Fruit fly (Drosophila melanogaster) whole organism, embryonic: ENCODE data around the gene sage.

Source experiments
- ATbp ChIP-seq: fragments of 200-800 bp; sonication (Bioruptor generic); optimal IDR thresholded peaks from 2 replicates; lab custom pipeline; 2017; ENCODE audit warnings: missing biosample characterization, mild to moderate bottlenecking, missing genetic modification characterization, missing genetic modification reagents
- Atf-2 ChIP-seq: fragments of 200-800 bp; sonication (Bioruptor generic); optimal IDR thresholded peaks from 2 replicates; lab custom pipeline; 2016; ENCODE audit warnings: missing biosample characterization, missing genetic modification characterization
- C15 ChIP-seq: fragments of 200-800 bp; sonication (Bioruptor generic); IDR thresholded peaks from 3 replicates; pipeline ENCODE4 v1.3.6; 2022; ENCODE audit warnings: missing biosample characterization, missing genetic modification characterization
- CG10654 ChIP-seq: fragments of 200-800 bp; sonication (Bioruptor generic); optimal IDR thresholded peaks from 2 replicates; lab custom pipeline; 2016; ENCODE audit warnings: missing biosample characterization, missing genetic modification characterization
- CG13424 ChIP-seq: fragments of 200-800 bp; sonication (Bioruptor generic); optimal IDR thresholded peaks from 2 replicates; lab custom pipeline; 2019; ENCODE audit warnings: missing biosample characterization, mild to moderate bottlenecking, missing genetic modification characterization, moderate library complexity
- CG14667 ChIP-seq: fragments of 200-800 bp; sonication (Bioruptor generic); IDR thresholded peaks from 2 replicates; pipeline ENCODE4 v1.3.6; 2022; ENCODE audit warnings: missing biosample characterization, missing genetic modification characterization
- CG14965 ChIP-seq: fragments of 200-800 bp; sonication (Bioruptor generic); optimal IDR thresholded peaks from 2 replicates; lab custom pipeline; 2016; ENCODE audit warnings: missing biosample characterization, missing genetic modification characterization, borderline replicate concordance
- CG1529 ChIP-seq: fragments of 200-800 bp; sonication (Bioruptor generic); optimal IDR thresholded peaks from 3 replicates; lab custom pipeline; 2018; ENCODE audit warnings: missing biosample characterization, missing genetic modification characterization
- CG1602 ChIP-seq: fragments of 200-800 bp; sonication (Bioruptor generic); optimal IDR thresholded peaks from 3 replicates; lab custom pipeline; 2016; ENCODE audit warnings: missing biosample characterization, missing genetic modification characterization
- CG16779 ChIP-seq: fragments of 200-800 bp; sonication (Bioruptor generic); IDR thresholded peaks from 2 replicates; pipeline ENCODE4 v1.3.6; 2022; ENCODE audit warnings: missing biosample characterization, missing genetic modification characterization
- CG17385 ChIP-seq: fragments of 200-800 bp; sonication (Bioruptor generic); optimal IDR thresholded peaks from 3 replicates; lab custom pipeline; 2018; ENCODE audit warnings: missing biosample characterization, mild to moderate bottlenecking, missing genetic modification characterization
- CG17802 ChIP-seq: fragments of 200-800 bp; sonication (Bioruptor generic); optimal IDR thresholded peaks from 2 replicates; lab custom pipeline; 2018; ENCODE audit warnings: missing biosample characterization, mild to moderate bottlenecking, missing genetic modification characterization, moderate library complexity
- CG18011 ChIP-seq: fragments of 200-800 bp; sonication (Bioruptor generic); optimal IDR thresholded peaks from 2 replicates; lab custom pipeline; 2017; ENCODE audit warnings: missing biosample characterization, missing genetic modification characterization, mild to moderate bottlenecking, moderate library complexity, missing genotype
- CG31441 ChIP-seq: fragments of 200-800 bp; sonication (Bioruptor generic); IDR thresholded peaks from 2 replicates; pipeline ENCODE4 v1.3.6; 2022; ENCODE audit warnings: missing biosample characterization, missing genetic modification characterization
- CG3838 ChIP-seq: fragments of 200-800 bp; sonication (Bioruptor generic); optimal IDR thresholded peaks from 3 replicates; lab custom pipeline; 2016; ENCODE audit warnings: missing biosample characterization, missing genetic modification characterization
- CG43689 ChIP-seq: fragments of 200-800 bp; sonication (Bioruptor generic); IDR thresholded peaks from 2 replicates; pipeline ENCODE4 v1.3.6; 2022; ENCODE audit warnings: missing biosample characterization, missing genetic modification characterization
- CG4730 ChIP-seq: fragments of 200-800 bp; sonication (Bioruptor generic); IDR thresholded peaks from 2 replicates; pipeline ENCODE4 v1.3.6; 2022; ENCODE audit warnings: missing biosample characterization, missing genetic modification characterization
- CG5245 ChIP-seq: fragments of 200-800 bp; sonication (Bioruptor generic); optimal IDR thresholded peaks from 3 replicates; lab custom pipeline; 2016; ENCODE audit warnings: missing biosample characterization, missing genetic modification characterization
- CG6791 ChIP-seq: fragments of 200-800 bp; sonication (Bioruptor generic); IDR thresholded peaks from 3 replicates; pipeline ENCODE4 v1.3.6; 2022; ENCODE audit warnings: missing biosample characterization, missing genetic modification characterization; ENCODE audit not compliant: partially characterized antibody
- CG7357 ChIP-seq: fragments of 200-800 bp; sonication (Bioruptor generic); IDR thresholded peaks from 3 replicates; pipeline ENCODE4 v1.3.6; 2022; ENCODE audit warnings: missing biosample characterization, missing genetic modification characterization
- CG7839 ChIP-seq: fragments of 200-800 bp; sonication (Bioruptor generic); optimal IDR thresholded peaks from 3 replicates; lab custom pipeline; 2018; ENCODE audit warnings: missing biosample characterization, mild to moderate bottlenecking, missing genetic modification characterization, moderate library complexity
- CG8765 ChIP-seq: fragments of 200-800 bp; sonication (Bioruptor generic); IDR thresholded peaks from 2 replicates; pipeline ENCODE4 v1.3.6; 2022; ENCODE audit warnings: missing biosample characterization, missing genetic modification characterization
- CG9876 ChIP-seq: fragments of 200-800 bp; sonication (Bioruptor generic); optimal IDR thresholded peaks from 2 replicates; lab custom pipeline; 2016; ENCODE audit warnings: missing biosample characterization, missing genetic modification characterization
- CHES-1-like ChIP-seq: fragments of 200-800 bp; sonication (Bioruptor generic); optimal IDR thresholded peaks from 2 replicates; lab custom pipeline; 2016; ENCODE audit warnings: missing biosample characterization, missing genetic modification characterization
- Dbx ChIP-seq: fragments of 200-800 bp; sonication (Bioruptor generic); IDR thresholded peaks from 3 replicates; pipeline ENCODE4 v1.3.6; 2022; ENCODE audit warnings: missing biosample characterization, missing genetic modification characterization
- Dfd ChIP-seq, 2 experiments: fragments of >200 bp; optimal IDR thresholded peaks; 2 replicates each; lab custom pipeline; 2017; ENCODE audit warnings: missing biosample characterization in 2 of 2, missing genetic modification characterization in 2 of 2
- ERR ChIP-seq: fragments of 200-800 bp; sonication (Bioruptor generic); optimal IDR thresholded peaks from 2 replicates; lab custom pipeline; 2016; ENCODE audit warnings: missing biosample characterization, missing genetic modification characterization
- HHEX ChIP-seq: fragments of 200-800 bp; sonication (Bioruptor generic); optimal IDR thresholded peaks from 3 replicates; lab custom pipeline; 2017; ENCODE audit warnings: missing biosample characterization, mild to moderate bottlenecking, missing genetic modification characterization, missing genetic modification reagents
- Hmx ChIP-seq: fragments of 200-800 bp; sonication (Bioruptor generic); optimal IDR thresholded peaks from 2 replicates; lab custom pipeline; 2016; ENCODE audit warnings: missing biosample characterization, missing genetic modification characterization
- Hsf ChIP-seq: fragments of 200-800 bp; sonication (Bioruptor generic); optimal IDR thresholded peaks from 3 replicates; lab custom pipeline; 2016; ENCODE audit warnings: missing biosample characterization, missing genetic modification characterization
- Nf-YC ChIP-seq: fragments of 200-800 bp; optimal IDR thresholded peaks from 3 replicates; lab custom pipeline; 2019; ENCODE audit warnings: missing biosample characterization, mild to moderate bottlenecking, missing genetic modification characterization, moderate library complexity
- Ravus ChIP-seq: fragments of 200-800 bp; sonication (Bioruptor generic); IDR thresholded peaks from 2 replicates; pipeline ENCODE4 v1.3.6; 2022; ENCODE audit warnings: missing biosample characterization, missing genetic modification characterization
- az2 ChIP-seq: fragments of 200-800 bp; sonication (Bioruptor generic); optimal IDR thresholded peaks from 3 replicates; lab custom pipeline; 2016; ENCODE audit warnings: missing biosample characterization, missing genetic modification characterization
- bbx ChIP-seq: fragments of 200-800 bp; sonication (Bioruptor generic); IDR thresholded peaks from 2 replicates; pipeline ENCODE4 v1.3.6; 2022; ENCODE audit warnings: missing biosample characterization, missing genetic modification characterization; ENCODE audit not compliant: partially characterized antibody
- fd64A ChIP-seq: fragments of 200-800 bp; sonication (Bioruptor generic); optimal IDR thresholded peaks from 3 replicates; lab custom pipeline; 2018; ENCODE audit warnings: missing biosample characterization, mild to moderate bottlenecking, missing genetic modification characterization
- fd96Cb ChIP-seq: fragments of 200-800 bp; sonication (Bioruptor generic); optimal IDR thresholded peaks from 2 replicates; lab custom pipeline; 2018; ENCODE audit warnings: missing biosample characterization, mild to moderate bottlenecking, missing genetic modification characterization, moderate library complexity
- gcm ChIP-seq: fragments of 200-800 bp; sonication (Bioruptor generic); optimal IDR thresholded peaks from 2 replicates; lab custom pipeline; 2019; ENCODE audit warnings: missing biosample characterization, mild to moderate bottlenecking, missing genetic modification characterization, moderate library complexity
- gem ChIP-seq: fragments of 200-800 bp; sonication (Bioruptor generic); optimal IDR thresholded peaks from 2 replicates; lab custom pipeline; 2019; ENCODE audit warnings: missing biosample characterization, mild to moderate bottlenecking, missing genetic modification characterization, moderate library complexity
- gsb ChIP-seq: fragments of 200-800 bp; sonication (Bioruptor generic); IDR thresholded peaks from 2 replicates; pipeline ENCODE4 v1.3.6; 2022; ENCODE audit warnings: missing biosample characterization, missing genetic modification characterization
- ham ChIP-seq: fragments of 200-800 bp; sonication (Bioruptor generic); IDR thresholded peaks from 2 replicates; pipeline ENCODE4 v1.3.6; 2022; ENCODE audit warnings: missing biosample characterization, missing genetic modification characterization
- kah ChIP-seq: fragments of 200-800 bp; sonication (Bioruptor generic); optimal IDR thresholded peaks from 2 replicates; lab custom pipeline; 2018; ENCODE audit warnings: missing biosample characterization, mild to moderate bottlenecking, missing genetic modification characterization
- pzg ChIP-seq: fragments of 200-800 bp; sonication (Bioruptor generic); optimal IDR thresholded peaks from 3 replicates; lab custom pipeline; 2018; ENCODE audit warnings: missing biosample characterization, mild to moderate bottlenecking, missing genetic modification characterization, moderate library complexity
- sc ChIP-seq, 3 experiments: fragments of >200 bp in 2 of 3; fragments of 200-800 bp in 1 of 3; sonication (Bioruptor generic) in 1 of 3; optimal IDR thresholded peaks; 2 replicates in 2 of 3; 3 replicates in 1 of 3; lab custom pipeline; 2017; ENCODE audit warnings: mild to moderate bottlenecking in 1 of 3, missing biosample characterization in 1 of 3, missing genetic modification characterization in 1 of 3, missing genetic modification reagents in 1 of 3
- sens-2 ChIP-seq: fragments of 200-800 bp; sonication (Bioruptor generic); IDR thresholded peaks from 2 replicates; pipeline ENCODE4 v1.3.6; 2022; ENCODE audit warnings: missing biosample characterization, missing genetic modification characterization
- sisA ChIP-seq: fragments of 200-800 bp; sonication (Bioruptor generic); IDR thresholded peaks from 2 replicates; pipeline ENCODE4 v1.3.6; 2022; ENCODE audit warnings: missing biosample characterization, missing genetic modification characterization
- sr ChIP-seq: fragments of 200-800 bp; sonication (Bioruptor generic); IDR thresholded peaks from 3 replicates; pipeline ENCODE4 v1.3.6; 2022; ENCODE audit warnings: missing biosample characterization, missing genetic modification characterization
- tll ChIP-seq, 2 experiments: fragments of 200-800 bp in 1 of 2; fragments of >200 bp in 1 of 2; sonication (Bioruptor generic) in 1 of 2; optimal IDR thresholded peaks; 2 replicates each; lab custom pipeline; 2017 to 2019; ENCODE audit warnings: missing biosample characterization in 2 of 2, missing genetic modification characterization in 2 of 2, mild to moderate bottlenecking in 1 of 2, moderate library complexity in 1 of 2
- wor ChIP-seq: fragments of 200-800 bp; sonication (Bioruptor generic); IDR thresholded peaks from 2 replicates; pipeline ENCODE4 v1.3.6; 2022; ENCODE audit warnings: missing biosample characterization, missing genetic modification characterization
- zf30C ChIP-seq: fragments of 200-800 bp; sonication (Bioruptor generic); optimal IDR thresholded peaks from 3 replicates; lab custom pipeline; 2018; ENCODE audit warnings: missing biosample characterization, mild to moderate bottlenecking, missing genetic modification characterization

sage gene

DNA sequence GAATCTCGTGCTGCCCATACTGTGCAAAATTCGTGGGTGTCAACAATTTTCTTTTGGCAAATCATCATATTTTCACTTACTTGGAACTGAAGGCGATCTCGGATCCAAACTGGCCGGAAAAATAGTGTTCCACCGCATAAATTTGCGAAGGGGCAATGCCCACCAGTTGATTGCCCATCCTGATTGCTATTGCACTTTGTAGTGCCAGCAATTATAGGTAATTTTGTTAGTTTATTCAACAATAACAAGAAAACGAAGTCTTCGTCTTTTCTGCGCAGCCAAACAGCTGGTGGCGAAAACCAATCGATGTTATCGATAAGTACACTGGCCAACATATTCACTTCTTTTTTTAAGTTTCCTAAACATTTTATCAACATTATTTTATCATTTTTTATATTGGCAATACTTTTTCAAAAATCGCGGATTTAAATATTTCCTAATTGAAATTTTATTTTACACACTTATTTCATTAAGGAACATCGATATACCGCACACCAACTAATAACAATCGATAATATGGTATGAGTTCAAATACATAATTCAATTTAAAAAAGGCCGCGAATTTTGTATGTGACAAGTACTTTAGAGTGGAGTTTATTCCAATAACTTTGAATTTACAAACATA lies 18.3 kb downstream of the sage start, which contains the start of gene Vps15 (continued):
- TF ChIP-seq CG4730 (GFP tag; lab: Robert Waterston, UW) = 0 out of 2 replicates have a peak, but pooled peaks have one; percentile 13
- TF ChIP-seq HHEX = peak; percentile 58
- no peak for TF ChIP-seq gsb
- TF ChIP-seq CG31441 (GFP tag; lab: Robert Waterston, UW) = peak; percentile 67
- no peak for TF ChIP-seq Dfd (GFP tag; optimal IDR thresholded peaks at IDR 0.05; lab: Kevin White, UChicago)
- peak; percentile 70 for TF ChIP-seq Hmx (GFP tag; lab: Kevin White, UChicago)
- no peak; the same call in 1 of the 2 replicates for TF ChIP-seq wor
- peak; percentile 43 for TF ChIP-seq CG1529 (GFP tag; lab: Kevin White, UChicago)
- peak; percentile 71 for TF ChIP-seq az2 (GFP tag; lab: Kevin White, UChicago)
- TF ChIP-seq pzg (GFP tag; lab: Kevin White, UChicago) = peak; percentile 54
- TF ChIP-seq CG3838 (GFP tag; lab: Kevin White, UChicago) = peak; percentile 57
- TF ChIP-seq fd64A (GFP tag; lab: Kevin White, UChicago) = no peak
- TF ChIP-seq zf30C (GFP tag; lab: Kevin White, UChicago) = no peak
- no peak; the same call in 1 of the 2 replicates for TF ChIP-seq sisA (GFP tag; lab: Robert Waterston, UW)
- peak; percentile 71 for TF ChIP-seq fd96Cb
- peak; percentile 75; the same call in 2 of the 3 replicates for TF ChIP-seq Dbx (GFP tag; lab: Robert Waterston, UW)
- peak; percentile 61 for TF ChIP-seq CG18011
- TF ChIP-seq ham (GFP tag; lab: Robert Waterston, UW) = no peak
- TF ChIP-seq Hsf = peak; percentile 76
- peak; percentile 93 for TF ChIP-seq gem
- TF ChIP-seq ATbp (GFP tag; lab: Kevin White, UChicago) = peak; percentile 6
- TF ChIP-seq ERR (GFP tag; lab: Kevin White, UChicago) = no peak
- TF ChIP-seq sc (optimal IDR thresholded peaks at IDR 0.05; lab: Kevin White, UChicago) = no peak
- TF ChIP-seq sc (GFP tag; optimal IDR thresholded peaks at IDR 0.05; lab: Kevin White, UChicago) = no peak
- 0 out of 2 replicates have a peak, but pooled peaks have one; percentile 31 for TF ChIP-seq CG16779
- TF ChIP-seq CG9876 (GFP tag; lab: Kevin White, UChicago) = no peak
- peak; percentile 73 for TF ChIP-seq bbx
- no peak for TF ChIP-seq sens-2 (GFP tag; lab: Robert Waterston, UW)
- peak; percentile 82 for TF ChIP-seq CG7839 (tag; lab: Kevin White, UChicago)
- TF ChIP-seq CHES-1-like (GFP tag; lab: Kevin White, UChicago) = peak; percentile 70
- 0 out of 3 replicates have a peak, but pooled peaks have one; percentile 18 for TF ChIP-seq CG7357
- peak; percentile 46; the same call in 1 of the 2 replicates for TF ChIP-seq CG14667 (GFP tag; lab: Robert Waterston, UW)
- peak; percentile 72 for TF ChIP-seq Nf-YC (tag; lab: Kevin White, UChicago)
- peak; percentile 56 for TF ChIP-seq gcm
- TF ChIP-seq Atf-2 = peak; percentile 44
- TF ChIP-seq C15 = 0 out of 3 replicates have a peak, but pooled peaks have one; percentile 18
- TF ChIP-seq CG14965 (GFP tag; lab: Kevin White, UChicago) = no peak
- TF ChIP-seq CG17802 (tag; lab: Kevin White, UChicago) = peak; percentile 21
- peak; percentile 57 for TF ChIP-seq CG10654 (GFP tag; lab: Kevin White, UChicago)
- peak; percentile 54 for TF ChIP-seq CG5245 (GFP tag; lab: Kevin White, UChicago)
- TF ChIP-seq tll (GFP tag; optimal IDR thresholded peaks at IDR 0.05; lab: Kevin White, UChicago) = no peak
- TF ChIP-seq kah = no peak
- TF ChIP-seq CG1602 = peak; percentile 73
- TF ChIP-seq CG6791 = peak; percentile 65; the same call in 2 of the 3 replicates
- peak; percentile 32; the same call in 1 of the 2 replicates for TF ChIP-seq CG43689 (GFP tag; lab: Robert Waterston, UW)
- no peak for TF ChIP-seq CG8765 (GFP tag; lab: Robert Waterston, UW)
- TF ChIP-seq Ravus (GFP tag; lab: Robert Waterston, UW) = no peak
- no peak for TF ChIP-seq sr
- TF ChIP-seq CG13424 (tag; lab: Kevin White, UChicago) = peak; percentile 86
- TF ChIP-seq CG17385 = peak; percentile 61
